Worm (Caenorhabditis elegans) whole organism, midembryonic: Measurements from ENCODE around the gene C46E10.3.

Experiments used
- T22C8.4 ChIP-seq: fragments of 200-800 bp; sonication (Bioruptor generic); IDR thresholded peaks from 2 replicates; pipeline ENCODE4 v1.3.6; 2022; ENCODE audit warnings: missing genetic modification characterization, missing compliant biosample characterization
- cog-1 ChIP-seq: sonication (generic microtip); optimal IDR thresholded peaks from 2 replicates; lab custom pipeline; 2016; ENCODE audit warnings: missing genetic modification characterization, missing compliant biosample characterization
- flt-1 ChIP-seq: fragments of 200-800 bp; sonication (Bioruptor generic); IDR thresholded peaks from 2 replicates; pipeline ENCODE4 v1.3.6; 2022; ENCODE audit warnings: missing genetic modification characterization, missing compliant biosample characterization
- klf-2 ChIP-seq: fragments of 200-800 bp; sonication (Bioruptor generic); conservative IDR thresholded peaks from 2 replicates; pipeline ENCODE4 v1.3.6; 2022; ENCODE audit warnings: missing genetic modification reagents, missing genetic modification characterization, missing compliant biosample characterization
- med-1 ChIP-seq: sonication (generic microtip); optimal IDR thresholded peaks from 2 replicates; lab custom pipeline; 2017; ENCODE audit warnings: missing genetic modification characterization, mild to moderate bottlenecking, missing compliant biosample characterization, antibody characterized with exemption, missing genetic modification reagents; ENCODE audit not compliant: insufficient read depth
- ref-1 ChIP-seq: fragments of 200-800 bp; sonication (Bioruptor generic); conservative IDR thresholded peaks from 2 replicates; pipeline ENCODE4 v1.3.6; 2022; ENCODE audit warnings: missing genetic modification reagents, missing genetic modification characterization, missing compliant biosample characterization
- tab-1 ChIP-seq: fragments of 200-800 bp; sonication (Bioruptor generic); IDR thresholded peaks from 2 replicates; pipeline ENCODE4 v1.3.6; 2022; ENCODE audit warnings: missing genetic modification characterization, missing compliant biosample characterization
- ztf-23 ChIP-seq: fragments of 200-800 bp; sonication (Bioruptor generic); IDR thresholded peaks from 2 replicates; pipeline ENCODE4 v1.3.6; 2022; ENCODE audit warnings: missing genetic modification reagents, missing genetic modification characterization, missing compliant biosample characterization
- ztf-29 ChIP-seq: fragments of 200-800 bp; sonication (Bioruptor generic); IDR thresholded peaks from 2 replicates; pipeline ENCODE4 v1.3.6; 2022; ENCODE audit warnings: missing genetic modification reagents, missing genetic modification characterization, missing compliant biosample characterization

- no peak for TF ChIP-seq tab-1 (GFP tag; lab: Robert Waterston, UW)
- TF ChIP-seq ztf-29 (GFP tag; lab: Robert Waterston, UW) = no peak
- TF ChIP-seq ztf-23 (GFP tag; lab: Robert Waterston, UW) = no peak
- no peak for TF ChIP-seq ref-1 (GFP tag; lab: Robert Waterston, UW)
- no peak for TF ChIP-seq flt-1 (GFP tag; lab: Robert Waterston, UW)
- no peak for TF ChIP-seq T22C8.4 (GFP tag; lab: Robert Waterston, UW)
- TF ChIP-seq med-1 (GFP tag; lab: Kevin White, UChicago) = no peak
- no peak for TF ChIP-seq cog-1 (tag; lab: Kevin White, UChicago)
- no peak for TF ChIP-seq klf-2 (GFP tag; lab: Robert Waterston, UW)
These were observed 6.9 kb downstream of the C46E10.3 start, which contains the start of gene C46E10.8 for ce11 chrII:3727996-3728395.
